Fruit fly (Drosophila melanogaster) whole organism, pupa: ENCODE data around the gene CG11151.

Experiments
- Pif1A ChIP-seq: fragments of 200-800 bp; sonication (Bioruptor generic); optimal IDR thresholded peaks from 3 replicates; lab custom pipeline; 2016; ENCODE audit warnings: missing biosample characterization, missing genetic modification characterization
- rn ChIP-seq: fragments of 200-800 bp; sonication (Bioruptor generic); IDR thresholded peaks from 2 replicates; pipeline ENCODE4 v1.3.6; 2022; ENCODE audit warnings: missing biosample characterization, missing genetic modification characterization

dm6 chrX:13753101-13753758, 13.7 kb downstream of the CG11151 start:
- TF ChIP-seq Pif1A (peak; percentile 2), rn (GFP tag; lab: Robert Waterston, UW) (no peak)
